Worm (Caenorhabditis elegans) whole organism, L1 larva: Measurements from ENCODE around the gene arf-6.

Experiments
- C16A3.4 ChIP-seq: fragments of 150-350 bp; optimal IDR thresholded peaks from 2 replicates; lab custom pipeline; 2014; ENCODE audit warnings: missing biosample characterization, missing genetic modification characterization
- ama-1 ChIP-seq: fragments of 150-350 bp; optimal IDR thresholded peaks from 2 replicates; lab custom pipeline; 2014
- ceh-8 ChIP-seq: fragments of 200-800 bp; sonication (Bioruptor generic); optimal IDR thresholded peaks from 2 replicates; lab custom pipeline; 2018; ENCODE audit warnings: mild to moderate bottlenecking, missing genetic modification characterization, moderate library complexity, missing compliant biosample characterization
- efl-1 ChIP-seq, 4 experiments: fragments of 150-350 bp; optimal IDR thresholded peaks in 3 of 4; peaks in 1 of 4; 1 replicate in 1 of 4; 2 replicates in 3 of 4; lab custom pipeline; 2014; ENCODE audit warnings: missing biosample characterization in 2 of 4, missing genetic modification characterization in 2 of 4, missing genetic modification reagents in 2 of 4
- fkh-4 ChIP-seq: sonication (generic microtip); optimal IDR thresholded peaks from 2 replicates; lab custom pipeline; 2016; ENCODE audit warnings: missing compliant biosample characterization, missing genetic modification characterization, borderline replicate concordance
- lsy-2 ChIP-seq, 2 experiments: fragments of 150-350 bp; optimal IDR thresholded peaks; 2 replicates each; lab custom pipeline; 2014; ENCODE audit warnings: missing biosample characterization in 2 of 2, missing genetic modification characterization in 2 of 2
- snu-23 ChIP-seq: sonication (generic microtip); optimal IDR thresholded peaks from 2 replicates; lab custom pipeline; 2016; ENCODE audit warnings: missing genetic modification characterization, missing compliant biosample characterization

The arf-6 gene

ce11 chrIV:16995425-16995824 is 48.5 kb downstream of the arf-6 start, which contains the start of gene rom-4 (continued):
- TF ChIP-seq fkh-4 (tag; lab: Kevin White, UChicago) (peak; percentile 88), ama-1 (lab: Kevin White, UChicago) (no peak), ceh-8 (GFP tag; lab: Kevin White, UChicago) (no peak), C16A3.4 (tag; lab: Kevin White, UChicago) (peak; percentile 56), snu-23 (GFP tag; lab: Kevin White, UChicago) (peak; percentile 85), lsy-2 (tag; optimal IDR thresholded peaks at IDR 0.05; lab: Kevin White, UChicago) (peak; percentile 79 to 80), efl-1 (optimal IDR thresholded peaks at IDR 0.05; lab: Kevin White, UChicago) (peak; percentile 97 to 99), efl-1 (GFP tag; optimal IDR thresholded peaks at IDR 0.05 in 1 of 2; lab: Kevin White, UChicago) (peak; percentile 96 to 99)
- TF ChIP-seq, all 84 proteins: peak for 47
